Worm (Caenorhabditis elegans) whole organism, midembryonic: ENCODE measurements around the gene R07E5.17.

Experiments
- T22C8.4 ChIP-seq: fragments of 200-800 bp; sonication (Bioruptor generic); IDR thresholded peaks from 2 replicates; pipeline ENCODE4 v1.3.6; 2022; ENCODE audit warnings: missing genetic modification characterization, missing compliant biosample characterization
- cog-1 ChIP-seq: sonication (generic microtip); optimal IDR thresholded peaks from 2 replicates; lab custom pipeline; 2016; ENCODE audit warnings: missing genetic modification characterization, missing compliant biosample characterization
- flt-1 ChIP-seq: fragments of 200-800 bp; sonication (Bioruptor generic); IDR thresholded peaks from 2 replicates; pipeline ENCODE4 v1.3.6; 2022; ENCODE audit warnings: missing genetic modification characterization, missing compliant biosample characterization
- klf-2 ChIP-seq: fragments of 200-800 bp; sonication (Bioruptor generic); conservative IDR thresholded peaks from 2 replicates; pipeline ENCODE4 v1.3.6; 2022; ENCODE audit warnings: missing genetic modification reagents, missing genetic modification characterization, missing compliant biosample characterization
- med-1 ChIP-seq: sonication (generic microtip); optimal IDR thresholded peaks from 2 replicates; lab custom pipeline; 2017; ENCODE audit warnings: missing genetic modification characterization, mild to moderate bottlenecking, missing compliant biosample characterization, antibody characterized with exemption, missing genetic modification reagents; ENCODE audit not compliant: insufficient read depth
- ref-1 ChIP-seq: fragments of 200-800 bp; sonication (Bioruptor generic); conservative IDR thresholded peaks from 2 replicates; pipeline ENCODE4 v1.3.6; 2022; ENCODE audit warnings: missing genetic modification reagents, missing genetic modification characterization, missing compliant biosample characterization
- tab-1 ChIP-seq: fragments of 200-800 bp; sonication (Bioruptor generic); IDR thresholded peaks from 2 replicates; pipeline ENCODE4 v1.3.6; 2022; ENCODE audit warnings: missing genetic modification characterization, missing compliant biosample characterization
- ztf-23 ChIP-seq: fragments of 200-800 bp; sonication (Bioruptor generic); IDR thresholded peaks from 2 replicates; pipeline ENCODE4 v1.3.6; 2022; ENCODE audit warnings: missing genetic modification reagents, missing genetic modification characterization, missing compliant biosample characterization
- ztf-29 ChIP-seq: fragments of 200-800 bp; sonication (Bioruptor generic); IDR thresholded peaks from 2 replicates; pipeline ENCODE4 v1.3.6; 2022; ENCODE audit warnings: missing genetic modification reagents, missing genetic modification characterization, missing compliant biosample characterization

R07E5.17 gene

DNA sequence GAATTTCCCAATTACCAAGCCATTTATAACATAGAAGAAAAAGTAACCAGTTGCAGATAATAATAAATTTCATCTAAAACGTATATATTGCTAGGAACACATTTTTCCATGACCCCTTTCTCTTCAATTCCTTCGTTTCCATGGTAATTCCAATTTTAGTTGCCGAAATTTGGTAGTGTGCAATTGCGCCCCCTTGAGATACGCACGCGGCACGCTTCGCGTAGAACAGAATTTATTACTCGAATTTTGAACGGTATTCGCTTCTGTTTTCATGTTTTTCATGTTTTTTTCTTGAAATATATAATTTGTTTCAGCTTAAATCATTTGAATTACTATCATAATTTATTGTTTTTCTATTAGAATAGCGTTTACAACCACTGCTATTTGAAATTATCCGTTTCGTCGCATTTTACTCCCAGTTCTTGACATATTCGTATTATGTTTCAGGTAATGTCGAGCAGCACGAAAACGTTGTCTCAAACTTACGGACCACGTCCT lies at the start of gene R07E5.17, which contains the start of gene snfc-5:
R07E5.17 (minus strand) TSS at position 98 of the 498 bp plus-strand sequence.
snfc-5 (plus strand) TSS at position 448 of the 498 bp plus-strand sequence.
- no peak for TF ChIP-seq T22C8.4 (GFP tag; lab: Robert Waterston, UW)
- no peak for TF ChIP-seq cog-1
- TF ChIP-seq ztf-29 (GFP tag; lab: Robert Waterston, UW): no peak

DNA sequence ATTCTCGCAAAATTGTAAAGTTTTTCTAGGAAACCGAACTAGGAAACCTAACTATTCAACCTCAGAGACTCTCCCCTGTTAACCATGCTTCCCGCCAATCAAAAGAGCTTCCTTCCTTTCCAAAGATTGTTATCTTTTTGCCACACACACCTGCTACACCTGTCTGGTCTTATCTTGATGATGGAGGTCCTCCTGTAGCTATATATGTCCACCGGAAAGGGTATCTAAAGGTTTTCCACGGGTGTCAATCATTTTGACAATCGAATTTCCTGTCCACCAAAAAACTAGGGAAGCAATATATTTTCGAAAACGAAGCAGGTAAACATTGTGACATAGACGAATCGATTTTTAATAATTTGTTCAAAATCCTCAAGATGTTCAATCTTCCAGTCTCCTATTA lies 49.5 kb upstream of the R07E5.17 start:
- TF ChIP-seq flt-1: no peak
- TF ChIP-seq ztf-23 (GFP tag; lab: Robert Waterston, UW): no peak
- no peak for TF ChIP-seq klf-2 (GFP tag; lab: Robert Waterston, UW)
- no peak for TF ChIP-seq med-1 (GFP tag; lab: Kevin White, UChicago)
- no peak for TF ChIP-seq cog-1
- no peak for TF ChIP-seq tab-1 (GFP tag; lab: Robert Waterston, UW)
- TF ChIP-seq ztf-29 (GFP tag; lab: Robert Waterston, UW): no peak
- no peak for TF ChIP-seq T22C8.4 (GFP tag; lab: Robert Waterston, UW)
- no peak for TF ChIP-seq ref-1 (GFP tag; lab: Robert Waterston, UW)

DNA sequence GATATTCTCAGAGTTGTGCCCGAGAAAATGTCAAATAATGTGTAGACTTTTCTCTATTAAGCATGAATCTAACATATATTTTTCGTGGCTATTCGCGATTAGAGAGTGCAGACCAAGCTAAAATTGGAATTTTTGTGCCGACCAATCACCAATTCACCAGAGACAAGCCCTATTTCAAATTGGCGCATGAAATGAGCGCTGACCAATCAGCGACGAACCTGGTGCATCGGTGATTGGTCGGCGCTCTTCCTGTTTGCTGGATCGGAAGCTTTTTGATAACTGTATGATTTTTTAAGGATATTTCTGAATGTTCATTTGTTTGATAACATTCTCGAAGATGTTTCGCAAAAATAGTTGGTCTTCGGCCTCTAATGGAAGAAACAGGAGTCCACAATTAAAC lies 49.1 kb upstream of the R07E5.17 start:
- TF ChIP-seq flt-1 (no peak), ztf-29 (GFP tag; lab: Robert Waterston, UW) (no peak), T22C8.4 (GFP tag; lab: Robert Waterston, UW) (no peak), cog-1 (no peak), tab-1 (GFP tag; lab: Robert Waterston, UW) (no peak), med-1 (GFP tag; lab: Kevin White, UChicago) (no peak), ztf-23 (GFP tag; lab: Robert Waterston, UW) (no peak), ref-1 (GFP tag; lab: Robert Waterston, UW) (no peak), klf-2 (GFP tag; lab: Robert Waterston, UW) (no peak)

ce11 chrIII:4452749-4453148 lies 48.5 kb upstream of the R07E5.17 start:
- no peak for TF ChIP-seq cog-1
- no peak for TF ChIP-seq ztf-29 (GFP tag; lab: Robert Waterston, UW)
- no peak for TF ChIP-seq tab-1 (GFP tag; lab: Robert Waterston, UW)
- no peak for TF ChIP-seq T22C8.4 (GFP tag; lab: Robert Waterston, UW)
- TF ChIP-seq klf-2 (GFP tag; lab: Robert Waterston, UW): no peak
- TF ChIP-seq ztf-23 (GFP tag; lab: Robert Waterston, UW): no peak
- TF ChIP-seq med-1 (GFP tag; lab: Kevin White, UChicago): no peak

DNA sequence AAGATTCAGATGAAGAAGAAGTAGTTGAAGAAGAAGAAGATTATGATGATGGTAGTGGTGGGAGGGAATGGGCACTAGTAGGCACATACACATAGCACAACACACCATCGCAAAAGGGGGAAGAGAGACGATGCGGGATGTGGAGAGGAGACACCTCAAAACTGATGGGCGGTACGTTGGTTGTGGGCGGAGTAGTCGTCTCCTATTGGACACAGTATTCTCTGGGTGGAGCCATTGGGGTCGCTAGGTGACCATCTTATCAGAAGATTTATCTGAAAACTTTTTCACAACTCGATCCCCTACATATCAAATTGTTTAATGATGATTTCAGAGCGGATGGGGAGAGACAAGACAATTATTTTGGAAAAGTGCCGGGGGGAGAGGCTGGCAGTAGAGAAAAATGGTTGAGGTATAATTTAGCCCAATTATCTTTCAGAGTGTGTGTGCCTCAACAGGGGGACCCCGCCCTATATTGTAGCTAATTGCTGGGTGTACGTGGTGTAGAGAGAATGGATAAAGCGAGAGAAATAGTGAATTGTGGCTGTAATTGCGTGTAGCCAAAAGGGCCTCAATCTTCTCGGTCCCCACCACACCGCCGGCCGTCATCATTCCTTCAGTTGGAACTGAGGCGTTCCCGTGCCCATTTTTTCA lies 46.7 kb upstream of the R07E5.17 start:
- TF ChIP-seq ztf-23 (GFP tag; lab: Robert Waterston, UW) (0 out of 2 replicates have a peak, but pooled peaks have one; percentile 5), ref-1 (GFP tag; lab: Robert Waterston, UW) (no peak), tab-1 (GFP tag; lab: Robert Waterston, UW) (peak; percentile 49; the same call in 1 of the 2 replicates), flt-1 (0 out of 2 replicates have a peak, but pooled peaks have one; percentile 13)

- TF ChIP-seq T22C8.4 (GFP tag; lab: Robert Waterston, UW) (no peak), ref-1 (GFP tag; lab: Robert Waterston, UW) (no peak), cog-1 (no peak), ztf-23 (GFP tag; lab: Robert Waterston, UW) (no peak), flt-1 (no peak), med-1 (GFP tag; lab: Kevin White, UChicago) (no peak), tab-1 (GFP tag; lab: Robert Waterston, UW) (no peak), ztf-29 (GFP tag; lab: Robert Waterston, UW) (no peak), klf-2 (GFP tag; lab: Robert Waterston, UW) (no peak)
Observed at ce11 chrIII:4449893-4450579, 45.8 kb upstream of the R07E5.17 start, which contains the start of gene ceh-43. Gene ceh-43, minus strand, starts transcription at chrIII:4449943.

ce11 chrIII:4449357-4449756 lies 45.1 kb upstream of the R07E5.17 start:
- no peak for TF ChIP-seq ztf-29 (GFP tag; lab: Robert Waterston, UW)
- TF ChIP-seq med-1 (GFP tag; lab: Kevin White, UChicago): no peak
- no peak for TF ChIP-seq ref-1 (GFP tag; lab: Robert Waterston, UW)
- TF ChIP-seq cog-1: no peak
- no peak for TF ChIP-seq flt-1
- TF ChIP-seq ztf-23 (GFP tag; lab: Robert Waterston, UW): no peak
- TF ChIP-seq T22C8.4 (GFP tag; lab: Robert Waterston, UW): no peak

ce11 chrIII:4448029-4448428 lies 43.8 kb upstream of the R07E5.17 start:
- no peak for TF ChIP-seq ztf-29 (GFP tag; lab: Robert Waterston, UW)
- no peak for TF ChIP-seq ztf-23 (GFP tag; lab: Robert Waterston, UW)
- no peak for TF ChIP-seq klf-2 (GFP tag; lab: Robert Waterston, UW)
- no peak for TF ChIP-seq med-1 (GFP tag; lab: Kevin White, UChicago)
- TF ChIP-seq tab-1 (GFP tag; lab: Robert Waterston, UW): no peak
- TF ChIP-seq T22C8.4 (GFP tag; lab: Robert Waterston, UW): no peak
- TF ChIP-seq ref-1 (GFP tag; lab: Robert Waterston, UW): no peak
- no peak for TF ChIP-seq flt-1
- TF ChIP-seq cog-1: no peak

DNA sequence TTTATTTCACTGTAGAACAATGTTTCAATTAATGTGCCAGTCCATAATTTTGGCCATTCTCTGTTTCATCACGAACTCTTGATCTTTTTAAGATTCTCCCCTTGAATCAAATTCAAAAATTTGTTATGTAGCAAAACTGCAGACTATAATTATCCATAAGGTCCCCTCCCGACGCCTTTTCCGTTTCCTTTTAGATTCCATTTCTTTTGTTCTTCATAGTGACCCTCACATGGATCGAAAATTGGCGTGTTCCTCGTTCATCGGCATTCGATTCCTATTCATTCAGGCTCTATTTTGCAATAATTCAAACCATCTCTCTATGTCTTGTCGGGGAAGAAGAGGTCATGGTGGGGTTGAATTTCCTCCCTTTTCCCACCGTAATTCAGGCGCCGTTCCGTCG lies 40.3 kb upstream of the R07E5.17 start:
- TF ChIP-seq ztf-29 (GFP tag; lab: Robert Waterston, UW) (no peak), ref-1 (GFP tag; lab: Robert Waterston, UW) (no peak), flt-1 (no peak)
